Worm (Caenorhabditis elegans): ENCODE measurements around the gene clec-243.

DNA sequence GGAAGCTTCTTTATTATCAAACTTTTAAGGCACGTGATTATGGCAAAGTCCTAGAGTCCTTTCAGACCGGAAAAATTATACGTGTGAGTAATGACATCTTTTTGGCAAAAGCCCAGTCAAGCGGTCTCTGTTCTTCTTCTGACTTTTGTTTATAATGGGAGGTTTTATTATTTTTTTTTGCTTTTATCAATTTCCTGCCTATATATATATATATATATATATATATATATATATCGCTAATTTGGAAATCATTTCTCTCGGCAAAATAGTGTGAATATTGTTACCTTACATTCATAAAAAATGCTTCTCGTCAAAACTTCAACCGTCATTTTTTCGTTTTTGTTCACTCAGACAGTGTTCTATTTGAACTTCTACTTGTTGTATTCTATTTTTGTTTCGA lies 31.1 kb downstream of the clec-243 start, which contains the start of gene srbc-62:
- no peak for TF ChIP-seq zfh-2 (GFP tag; conservative IDR thresholded peaks at IDR 0.05)
- TF ChIP-seq attf-3 (GFP tag; conservative IDR thresholded peaks at IDR 0.05) = no peak
- no peak for TF ChIP-seq let-607 (tag; optimal IDR thresholded peaks at IDR 0.05)
- no peak for TF ChIP-seq egl-18 (GFP tag; IDR thresholded peaks at IDR 0.05)
